Fruit fly (Drosophila melanogaster) whole organism, embryonic: Measurements from ENCODE around the gene CG13024.
A peak's percentile ranks its signal among the peaks of the same experiment; 100 is the strongest.

Experiments
- Asciz ChIP-seq: fragments of 200-800 bp; sonication (Bioruptor generic); optimal IDR thresholded peaks from 2 replicates; lab custom pipeline; 2017; ENCODE audit warnings: missing biosample characterization, mild to moderate bottlenecking, missing genetic modification characterization, missing genetic modification reagents
- Atf6 ChIP-seq: fragments of 200-800 bp; sonication (Bioruptor generic); IDR thresholded peaks from 2 replicates; pipeline ENCODE4 v1.3.6; 2022; ENCODE audit warnings: missing biosample characterization, missing genetic modification characterization
- Awh ChIP-seq: fragments of 200-800 bp; sonication (Bioruptor generic); IDR thresholded peaks from 2 replicates; pipeline ENCODE4, ENCODE4 v1.3.6; 2022; ENCODE audit warnings: missing biosample characterization, missing genetic modification characterization
- Blimp-1 ChIP-seq: fragments of 200-800 bp; sonication (Bioruptor generic); optimal IDR thresholded peaks from 3 replicates; lab custom pipeline; 2018; ENCODE audit warnings: missing biosample characterization, missing genetic modification characterization, mild to moderate bottlenecking, moderate library complexity, missing genetic modification reagents
- CG10431 ChIP-seq: fragments of 200-800 bp; sonication (Bioruptor generic); optimal IDR thresholded peaks from 3 replicates; lab custom pipeline; 2018; ENCODE audit warnings: missing biosample characterization, mild to moderate bottlenecking, missing genetic modification characterization
- CG10979 ChIP-seq: fragments of 200-800 bp; sonication (Bioruptor generic); optimal IDR thresholded peaks from 2 replicates; lab custom pipeline; 2018; ENCODE audit warnings: missing biosample characterization, mild to moderate bottlenecking, missing genetic modification characterization, moderate library complexity
- CG11456 ChIP-seq: fragments of 200-800 bp; sonication (Bioruptor generic); IDR thresholded peaks from 3 replicates; pipeline ENCODE4 v1.3.6; 2022; ENCODE audit warnings: missing biosample characterization, missing genetic modification characterization
- CG12071 ChIP-seq: fragments of 200-800 bp; sonication (Bioruptor generic); optimal IDR thresholded peaks from 3 replicates; lab custom pipeline; 2018; ENCODE audit warnings: missing biosample characterization, mild to moderate bottlenecking, missing genetic modification characterization
- CG12769 ChIP-seq: fragments of 200-800 bp; sonication (Bioruptor generic); optimal IDR thresholded peaks from 2 replicates; lab custom pipeline; 2019; ENCODE audit warnings: missing biosample characterization, mild to moderate bottlenecking, missing genetic modification characterization, moderate library complexity
- CG13296 ChIP-seq: fragments of 200-800 bp; sonication (Bioruptor generic); optimal IDR thresholded peaks from 3 replicates; lab custom pipeline; 2018; ENCODE audit warnings: missing biosample characterization, mild to moderate bottlenecking, missing genetic modification characterization
- CG13894 ChIP-seq: fragments of 200-800 bp; sonication (Bioruptor generic); optimal IDR thresholded peaks from 3 replicates; lab custom pipeline; 2018; ENCODE audit warnings: missing biosample characterization, mild to moderate bottlenecking, missing genetic modification characterization, moderate library complexity
- CG14441 ChIP-seq: fragments of 200-800 bp; sonication (Bioruptor generic); IDR thresholded peaks from 2 replicates; pipeline ENCODE4 v1.3.6; 2022; ENCODE audit warnings: missing biosample characterization, missing genetic modification characterization
- CG15011 ChIP-seq: fragments of 200-800 bp; sonication (Bioruptor generic); optimal IDR thresholded peaks from 3 replicates; lab custom pipeline; 2018; ENCODE audit warnings: missing biosample characterization, mild to moderate bottlenecking, missing genetic modification characterization
- CG15269 ChIP-seq: fragments of 200-800 bp; sonication (Bioruptor generic); optimal IDR thresholded peaks from 2 replicates; lab custom pipeline; 2018; ENCODE audit warnings: missing biosample characterization, mild to moderate bottlenecking, missing genetic modification characterization, moderate library complexity
- CG15514 ChIP-seq: fragments of 200-800 bp; sonication (Bioruptor generic); optimal IDR thresholded peaks from 3 replicates; lab custom pipeline; 2017; ENCODE audit warnings: missing biosample characterization, missing genetic modification characterization, mild to moderate bottlenecking, moderate library complexity, missing genetic modification reagents
- CG1603 ChIP-seq: fragments of 200-800 bp; sonication (Bioruptor generic); optimal IDR thresholded peaks from 2 replicates; lab custom pipeline; 2019; ENCODE audit warnings: missing biosample characterization, mild to moderate bottlenecking, missing genetic modification characterization, moderate library complexity
- CG18599 ChIP-seq: fragments of 200-800 bp; sonication (Bioruptor generic); optimal IDR thresholded peaks from 3 replicates; lab custom pipeline; 2017; ENCODE audit warnings: missing biosample characterization, missing genetic modification characterization, mild to moderate bottlenecking, moderate library complexity, missing genetic modification reagents
- CG31441 ChIP-seq: fragments of 200-800 bp; sonication (Bioruptor generic); IDR thresholded peaks from 2 replicates; pipeline ENCODE4 v1.3.6; 2022; ENCODE audit warnings: missing biosample characterization, missing genetic modification characterization
- CG34376 ChIP-seq: fragments of 200-800 bp; sonication (Bioruptor generic); optimal IDR thresholded peaks from 2 replicates; lab custom pipeline; 2018; ENCODE audit warnings: missing biosample characterization, mild to moderate bottlenecking, missing genetic modification characterization
- CG4617 ChIP-seq: fragments of 200-800 bp; sonication (Bioruptor generic); optimal IDR thresholded peaks from 3 replicates; lab custom pipeline; 2016; ENCODE audit warnings: missing biosample characterization, missing genetic modification characterization, borderline replicate concordance
- CG5953 ChIP-seq: fragments of 200-800 bp; sonication (Bioruptor generic); IDR thresholded peaks from 2 replicates; pipeline ENCODE4 v1.3.6; 2022; ENCODE audit warnings: missing biosample characterization, missing genetic modification characterization
- CG7839 ChIP-seq: fragments of 200-800 bp; sonication (Bioruptor generic); optimal IDR thresholded peaks from 3 replicates; lab custom pipeline; 2018; ENCODE audit warnings: missing biosample characterization, mild to moderate bottlenecking, missing genetic modification characterization, moderate library complexity
- CTCF ChIP-seq: fragments of 200-800 bp; sonication (Bioruptor generic); optimal IDR thresholded peaks from 2 replicates; lab custom pipeline; 2017; ENCODE audit warnings: missing biosample characterization, mild to moderate bottlenecking, missing genetic modification characterization, moderate library complexity
- Eip74EF ChIP-seq, 2 experiments: fragments of 200-800 bp in 1 of 2; fragments of >200 bp in 1 of 2; sonication (Bioruptor generic) in 1 of 2; optimal IDR thresholded peaks; 2 replicates each; lab custom pipeline; 2017 to 2019; ENCODE audit warnings: missing biosample characterization in 2 of 2, missing genetic modification characterization in 2 of 2, mild to moderate bottlenecking in 1 of 2, moderate library complexity in 1 of 2
- Jarid2 ChIP-seq: fragments of 200-800 bp; sonication (Bioruptor generic); optimal IDR thresholded peaks from 3 replicates; lab custom pipeline; 2017; ENCODE audit warnings: mild to moderate bottlenecking, missing biosample characterization, missing genetic modification reagents, missing genetic modification characterization
- MTF-1 ChIP-seq: fragments of 200-800 bp; sonication (Bioruptor generic); optimal IDR thresholded peaks from 2 replicates; lab custom pipeline; 2018; ENCODE audit warnings: missing biosample characterization, mild to moderate bottlenecking, missing genetic modification characterization, borderline replicate concordance
- Ravus ChIP-seq: fragments of 200-800 bp; sonication (Bioruptor generic); IDR thresholded peaks from 2 replicates; pipeline ENCODE4 v1.3.6; 2022; ENCODE audit warnings: missing biosample characterization, missing genetic modification characterization
- Scr ChIP-seq: fragments of 200-800 bp; sonication (Bioruptor generic); IDR thresholded peaks from 2 replicates; pipeline ENCODE4 v1.3.6; 2022; ENCODE audit warnings: missing biosample characterization, missing genetic modification characterization; ENCODE audit not compliant: partially characterized antibody
- Tbp ChIP-seq: fragments of >200 bp; optimal IDR thresholded peaks from 2 replicates; lab custom pipeline; 2018; ENCODE audit warnings: missing biosample characterization, missing genetic modification characterization
- Vsx1 ChIP-seq: fragments of 200-800 bp; sonication (Bioruptor generic); optimal IDR thresholded peaks from 2 replicates; lab custom pipeline; 2017; ENCODE audit warnings: missing biosample characterization, mild to moderate bottlenecking, missing genetic modification characterization, missing genetic modification reagents
- cwo ChIP-seq: fragments of 200-800 bp; sonication (Bioruptor generic); optimal IDR thresholded peaks from 3 replicates; lab custom pipeline; 2017; ENCODE audit warnings: missing biosample characterization, missing genetic modification characterization, mild to moderate bottlenecking, moderate library complexity, missing genetic modification reagents
- dimm ChIP-seq: fragments of 200-800 bp; sonication (Bioruptor generic); IDR thresholded peaks from 2 replicates; pipeline ENCODE4 v1.3.6; 2022; ENCODE audit warnings: missing biosample characterization, missing genetic modification characterization
- dmrt99B ChIP-seq: fragments of 200-800 bp; sonication (Bioruptor generic); optimal IDR thresholded peaks from 2 replicates; lab custom pipeline; 2018; ENCODE audit warnings: missing biosample characterization, mild to moderate bottlenecking, missing genetic modification characterization, moderate library complexity
- ems ChIP-seq: fragments of 200-800 bp; sonication (Bioruptor generic); optimal IDR thresholded peaks from 3 replicates; lab custom pipeline; 2016; ENCODE audit warnings: missing biosample characterization, missing genetic modification characterization
- fd64A ChIP-seq: fragments of 200-800 bp; sonication (Bioruptor generic); optimal IDR thresholded peaks from 3 replicates; lab custom pipeline; 2018; ENCODE audit warnings: missing biosample characterization, mild to moderate bottlenecking, missing genetic modification characterization
- gro ChIP-seq: fragments of 200-800 bp; sonication (Bioruptor generic); optimal IDR thresholded peaks from 2 replicates; lab custom pipeline; 2016; ENCODE audit warnings: missing biosample characterization, missing genetic modification characterization
- hkb ChIP-seq, 2 experiments: fragments of 200-800 bp in 1 of 2; fragments of >200 bp in 1 of 2; sonication (Bioruptor generic) in 1 of 2; IDR thresholded peaks in 1 of 2; optimal IDR thresholded peaks in 1 of 2; 2 replicates each; pipeline versions ENCODE4 v1.3.6 to Lab custom; 2017 to 2022; ENCODE audit warnings: missing biosample characterization in 1 of 2, missing genetic modification characterization in 1 of 2
- lab ChIP-seq: fragments of 200-800 bp; sonication (Bioruptor generic); optimal IDR thresholded peaks from 3 replicates; lab custom pipeline; 2017; ENCODE audit warnings: missing biosample characterization, missing genetic modification characterization, mild to moderate bottlenecking, moderate library complexity, missing genetic modification reagents
- nmo ChIP-seq: fragments of 200-800 bp; sonication (Bioruptor generic); optimal IDR thresholded peaks from 2 replicates; lab custom pipeline; 2018; ENCODE audit warnings: missing biosample characterization, mild to moderate bottlenecking, missing genetic modification characterization, moderate library complexity
- pzg ChIP-seq: fragments of 200-800 bp; sonication (Bioruptor generic); optimal IDR thresholded peaks from 3 replicates; lab custom pipeline; 2018; ENCODE audit warnings: missing biosample characterization, mild to moderate bottlenecking, missing genetic modification characterization, moderate library complexity
- ranshi ChIP-seq: fragments of 200-800 bp; sonication (Bioruptor generic); IDR thresholded peaks from 2 replicates; pipeline ENCODE4 v1.3.6; 2022; ENCODE audit warnings: missing biosample characterization, missing genetic modification characterization
- rib ChIP-seq: fragments of 200-800 bp; sonication (Bioruptor generic); IDR thresholded peaks from 2 replicates; pipeline ENCODE4 v1.3.6; 2022; ENCODE audit warnings: missing biosample characterization, missing genetic modification characterization
- stc ChIP-seq: fragments of 200-800 bp; sonication (Bioruptor generic); IDR thresholded peaks from 2 replicates; pipeline ENCODE4 v1.3.6; 2022; ENCODE audit warnings: missing biosample characterization, missing genetic modification characterization
- trem ChIP-seq: fragments of 200-800 bp; optimal IDR thresholded peaks from 3 replicates; lab custom pipeline; 2019; ENCODE audit warnings: missing biosample characterization, mild to moderate bottlenecking, missing genetic modification characterization, moderate library complexity
- ttk ChIP-seq: fragments of 200-800 bp; sonication (Bioruptor generic); IDR thresholded peaks from 2 replicates; pipeline ENCODE4 v2.1.2; 2022; ENCODE audit warnings: missing biosample characterization, missing genetic modification characterization
- wek ChIP-seq: fragments of 200-800 bp; sonication (Bioruptor generic); optimal IDR thresholded peaks from 3 replicates; lab custom pipeline; 2018; ENCODE audit warnings: missing biosample characterization, mild to moderate bottlenecking, missing genetic modification characterization, moderate library complexity
- zfh1 ChIP-seq: fragments of 200-800 bp; sonication (Bioruptor generic); IDR thresholded peaks from 3 replicates; pipeline ENCODE4 v1.3.6; 2022; ENCODE audit warnings: missing biosample characterization, missing genetic modification characterization

Gene CG13024

dm6 chr3L:16803708-16804350 is 25.0 kb downstream of the CG13024 start (continued):
- TF ChIP-seq CG13894 (tag; lab: Kevin White, UChicago) = peak; percentile 76
- TF ChIP-seq Tbp (GFP tag; lab: Kevin White, UChicago) = no peak
- no peak for TF ChIP-seq hkb (optimal IDR thresholded peaks at IDR 0.05; lab: Kevin White, UChicago)
- 0 out of 2 replicates have a peak, but pooled peaks have one; percentile 14 for TF ChIP-seq hkb (GFP tag; IDR thresholded peaks at IDR 0.05; lab: Robert Waterston, UW)
- TF ChIP-seq CG13296 = peak; percentile 76
- TF ChIP-seq CG31441 = peak; percentile 54
- TF ChIP-seq cwo (GFP tag; lab: Kevin White, UChicago) = peak; percentile 75
- 0 out of 2 replicates have a peak, but pooled peaks have one; percentile 7 for TF ChIP-seq ttk (GFP tag; lab: Robert Waterston, UW)
- peak; percentile 19 for TF ChIP-seq CG12769 (tag; lab: Kevin White, UChicago)
- TF ChIP-seq ranshi = peak; percentile 21; the same call in 1 of the 2 replicates
- peak; percentile 61 for TF ChIP-seq rib
- no peak for TF ChIP-seq zfh1 (GFP tag; lab: Robert Waterston, UW)
- peak; percentile 55 for TF ChIP-seq CG7839 (tag; lab: Kevin White, UChicago)
- peak; percentile 61 for TF ChIP-seq dmrt99B (tag; lab: Kevin White, UChicago)
- TF ChIP-seq ems (GFP tag; lab: Kevin White, UChicago) = peak; percentile 33
- peak; percentile 5 for TF ChIP-seq trem (tag; lab: Kevin White, UChicago)
- TF ChIP-seq dimm (GFP tag; lab: Robert Waterston, UW) = no peak
- no peak for TF ChIP-seq pzg
- TF ChIP-seq CG12071 (GFP tag; lab: Kevin White, UChicago) = peak; percentile 85
- TF ChIP-seq CG14441 (GFP tag; lab: Robert Waterston, UW) = 0 out of 2 replicates have a peak, but pooled peaks have one; percentile 29
- TF ChIP-seq lab (GFP tag; lab: Kevin White, UChicago) = peak; percentile 72
- TF ChIP-seq Jarid2 = peak; percentile 45
- peak; percentile 55 for TF ChIP-seq gro
- peak; percentile 63 for TF ChIP-seq Vsx1 (GFP tag; lab: Kevin White, UChicago)
- TF ChIP-seq CG11456 (GFP tag; lab: Robert Waterston, UW) = 0 out of 3 replicates have a peak, but pooled peaks have one; percentile 46
- peak; percentile 57 for TF ChIP-seq CTCF
- TF ChIP-seq MTF-1 = peak; percentile 68
- TF ChIP-seq Scr (GFP tag; lab: Robert Waterston, UW) = no peak
- peak; percentile 50 for TF ChIP-seq CG18599 (GFP tag; lab: Kevin White, UChicago)
- TF ChIP-seq CG15269 = peak; percentile 40
- TF ChIP-seq CG1603 (tag; lab: Kevin White, UChicago) = peak; percentile 40
- no peak for TF ChIP-seq Ravus (GFP tag; lab: Robert Waterston, UW)
- peak; percentile 58 for TF ChIP-seq Asciz (GFP tag; lab: Kevin White, UChicago)
- peak; percentile 46; the same call in 1 of the 2 replicates for TF ChIP-seq Awh (GFP tag; lab: Robert Waterston, UW)
- peak in 1 of 2 experiments; percentile 59 for TF ChIP-seq Eip74EF (GFP tag; optimal IDR thresholded peaks at IDR 0.05; lab: Kevin White, UChicago)
- peak; percentile 31; the same call in 1 of the 2 replicates for TF ChIP-seq stc (GFP tag; lab: Robert Waterston, UW)
- TF ChIP-seq CG34376 (GFP tag; lab: Kevin White, UChicago) = peak; percentile 75
- TF ChIP-seq CG10979 (tag; lab: Kevin White, UChicago) = peak; percentile 38
- TF ChIP-seq Atf6 = no peak
- peak; percentile 53 for TF ChIP-seq CG15514 (GFP tag; lab: Kevin White, UChicago)
- peak; percentile 52 for TF ChIP-seq CG10431 (GFP tag; lab: Kevin White, UChicago)
- peak; percentile 4 for TF ChIP-seq Blimp-1 (GFP tag; lab: Kevin White, UChicago)
- TF ChIP-seq nmo (GFP tag; lab: Kevin White, UChicago) = peak; percentile 11
- peak; percentile 28 for TF ChIP-seq CG15011 (GFP tag; lab: Kevin White, UChicago)
- TF ChIP-seq CG5953 (GFP tag; lab: Robert Waterston, UW) = peak; percentile 41; the same call in 1 of the 2 replicates
- peak; percentile 66 for TF ChIP-seq fd64A (GFP tag; lab: Kevin White, UChicago)
- peak; percentile 37 for TF ChIP-seq wek (GFP tag; lab: Kevin White, UChicago)
- no peak for TF ChIP-seq CG4617
